Worm (Caenorhabditis elegans) whole organism, early embryonic: ENCODE data around the gene T25D1.2.

Experiments
- ama-1 ChIP-seq: fragments of 150-350 bp; optimal IDR thresholded peaks from 2 replicates; lab custom pipeline; 2014
- ceh-36 ChIP-seq: sonication (generic microtip); optimal IDR thresholded peaks from 2 replicates; lab custom pipeline; 2016; ENCODE audit warnings: missing genetic modification characterization, inconsistent platforms, missing compliant biosample characterization
- flt-1 ChIP-seq: fragments of 200-800 bp; sonication (Bioruptor generic); IDR thresholded peaks from 2 replicates; pipeline ENCODE4 v1.3.6; 2022; ENCODE audit warnings: missing genetic modification characterization, missing compliant biosample characterization
- hnd-1 ChIP-seq: sonication (generic microtip); optimal IDR thresholded peaks from 2 replicates; lab custom pipeline; 2016; ENCODE audit warnings: missing genetic modification characterization, missing compliant biosample characterization
- pes-1 ChIP-seq: fragments of 200-800 bp; sonication (Bioruptor generic); IDR thresholded peaks from 2 replicates; pipeline ENCODE4 v1.3.6; 2022; ENCODE audit warnings: missing genetic modification reagents, missing genetic modification characterization, missing compliant biosample characterization
- scrt-1 ChIP-seq: fragments of 200-800 bp; sonication (Bioruptor generic); IDR thresholded peaks from 2 replicates; pipeline ENCODE4 v1.3.6; 2022; ENCODE audit warnings: missing genetic modification characterization, missing compliant biosample characterization

DNA sequence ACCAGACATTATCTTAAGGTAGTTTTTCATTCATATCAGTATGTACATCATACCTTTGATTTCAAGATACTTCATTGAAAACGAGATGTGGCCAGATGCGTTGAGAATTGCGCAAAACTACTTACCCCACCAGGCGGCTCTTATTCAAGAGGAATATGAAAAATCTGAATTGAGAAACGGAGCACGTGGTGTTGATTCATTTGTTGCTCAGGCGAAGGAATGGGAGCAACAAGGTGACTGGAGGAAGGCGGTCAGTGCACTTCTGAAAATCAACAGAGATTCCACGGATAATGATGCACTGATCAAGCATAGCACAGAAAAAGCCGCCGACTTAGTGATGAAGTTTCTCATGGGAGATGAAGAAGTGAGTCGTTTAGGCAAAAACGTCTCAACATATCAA, 32.9 kb downstream of the T25D1.2 start:
- TF ChIP-seq ama-1 (lab: Kevin White, UChicago) (no peak), pes-1 (GFP tag; lab: Robert Waterston, UW) (no peak), ceh-36 (tag; lab: Kevin White, UChicago) (no peak), flt-1 (GFP tag; lab: Robert Waterston, UW) (no peak), hnd-1 (tag; lab: Kevin White, UChicago) (no peak), scrt-1 (GFP tag; lab: Robert Waterston, UW) (no peak)
